Worm (Caenorhabditis elegans) whole organism, mixed stage, embryonic: ENCODE results near the gene npp-24.

Experiments
- drap-1 ChIP-seq: fragments of 200-800 bp; sonication (Bioruptor generic); optimal IDR thresholded peaks from 3 replicates; lab custom pipeline; 2018; ENCODE audit warnings: mild to moderate bottlenecking, missing genetic modification characterization, missing compliant biosample characterization
- elt-3 ChIP-seq: fragments of 150-350 bp; optimal IDR thresholded peaks from 2 replicates; lab custom pipeline; 2014; ENCODE audit warnings: missing biosample characterization, missing genetic modification characterization
- lin-13 ChIP-seq: fragments of 150-350 bp; optimal IDR thresholded peaks from 2 replicates; lab custom pipeline; 2014; ENCODE audit warnings: missing biosample characterization, missing genetic modification characterization
- nhr-12 ChIP-seq: fragments of 150-350 bp; optimal IDR thresholded peaks from 2 replicates; lab custom pipeline; 2014; ENCODE audit warnings: missing biosample characterization, missing genetic modification characterization
- nhr-2 ChIP-seq: fragments of 150-350 bp; optimal IDR thresholded peaks from 2 replicates; lab custom pipeline; 2014; ENCODE audit warnings: missing biosample characterization, missing genetic modification characterization
- nhr-28 ChIP-seq: fragments of 150-350 bp; optimal IDR thresholded peaks from 2 replicates; lab custom pipeline; 2014; ENCODE audit warnings: missing biosample characterization, missing genetic modification characterization
- nhr-76 ChIP-seq: sonication (generic microtip); optimal IDR thresholded peaks from 2 replicates; lab custom pipeline; 2017; ENCODE audit warnings: missing biosample characterization, missing genetic modification characterization
- unc-62 ChIP-seq: fragments of 150-350 bp; optimal IDR thresholded peaks from 2 replicates; lab custom pipeline; 2014; ENCODE audit warnings: missing biosample characterization, missing genetic modification reagents, missing genetic modification characterization

DNA sequence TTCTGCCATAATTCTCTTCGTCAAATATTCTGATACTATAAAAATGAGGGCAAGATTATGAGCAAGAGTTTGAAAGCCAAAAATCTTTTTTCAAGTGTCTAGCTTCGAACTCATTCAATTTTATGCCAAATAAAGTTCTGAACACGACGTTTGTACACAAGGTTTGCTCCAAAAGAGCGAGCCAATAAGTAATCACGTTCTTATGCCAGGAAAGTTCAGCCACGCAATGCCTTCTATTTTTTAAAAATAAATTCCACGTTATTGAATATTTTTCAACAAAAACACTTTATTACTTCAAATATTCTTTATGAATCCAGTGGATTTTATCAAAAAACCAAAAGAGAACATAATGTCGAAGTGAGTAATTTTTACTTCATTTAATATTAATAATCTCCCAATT lies 17.8 kb upstream of the npp-24 start, which contains the start of gene nep-5:
- no peak for TF ChIP-seq nhr-76 (tag; lab: Kevin White, UChicago)
- TF ChIP-seq nhr-2, result no peak
- no peak for TF ChIP-seq drap-1 (GFP tag; lab: Kevin White, UChicago)
- TF ChIP-seq nhr-28, result no peak
- no peak for TF ChIP-seq lin-13
- no peak for TF ChIP-seq unc-62 (GFP tag; lab: Kevin White, UChicago)
- TF ChIP-seq elt-3 (tag; lab: Kevin White, UChicago), result no peak
- TF ChIP-seq nhr-12 (tag; lab: Kevin White, UChicago), result no peak
